Worm (Caenorhabditis elegans) whole organism, late embryonic: ENCODE results near the gene ZK1010.10.

Experiments
- C08G9.2 ChIP-seq: sonication (generic microtip); optimal IDR thresholded peaks from 2 replicates; lab custom pipeline; 2016; ENCODE audit warnings: mild to moderate bottlenecking, missing genetic modification characterization, moderate library complexity, missing compliant biosample characterization
- C38D4.7 ChIP-seq: fragments of 200-800 bp; sonication (Bioruptor generic); optimal IDR thresholded peaks from 2 replicates; lab custom pipeline; 2018; ENCODE audit warnings: mild to moderate bottlenecking, missing genetic modification characterization, moderate library complexity, missing compliant biosample characterization
- F13H6.1 ChIP-seq: sonication (generic microtip); optimal IDR thresholded peaks from 2 replicates; lab custom pipeline; 2016; ENCODE audit warnings: missing genetic modification characterization, missing compliant biosample characterization
- K09A11.1 ChIP-seq: sonication (generic microtip); optimal IDR thresholded peaks from 2 replicates; lab custom pipeline; 2017; ENCODE audit warnings: antibody characterized with exemption, mild to moderate bottlenecking, missing genetic modification characterization, missing compliant biosample characterization; ENCODE audit not compliant: insufficient read depth
- Y22D7AL.16 ChIP-seq: sonication (generic microtip); optimal IDR thresholded peaks from 2 replicates; lab custom pipeline; 2016; ENCODE audit warnings: missing genetic modification characterization, missing compliant biosample characterization
- ahr-1 ChIP-seq: sonication (generic microtip); optimal IDR thresholded peaks from 2 replicates; lab custom pipeline; 2016; ENCODE audit warnings: missing genetic modification characterization, missing compliant biosample characterization
- ama-1 ChIP-seq: fragments of 150-350 bp; optimal IDR thresholded peaks from 2 replicates; lab custom pipeline; 2014
- ceh-18 ChIP-seq: sonication (generic microtip); optimal IDR thresholded peaks from 2 replicates; lab custom pipeline; 2016; ENCODE audit warnings: missing genetic modification characterization, missing compliant biosample characterization
- ceh-2 ChIP-seq: sonication (generic microtip); optimal IDR thresholded peaks from 2 replicates; lab custom pipeline; 2016; ENCODE audit warnings: missing genotype, missing genetic modification characterization, missing compliant biosample characterization
- ceh-22 ChIP-seq: sonication (generic microtip); optimal IDR thresholded peaks from 2 replicates; lab custom pipeline; 2017; ENCODE audit warnings: missing biosample characterization, missing genetic modification characterization
- ceh-24 ChIP-seq: sonication (generic microtip); optimal IDR thresholded peaks from 2 replicates; lab custom pipeline; 2016; ENCODE audit warnings: mild to moderate bottlenecking, missing genetic modification characterization, missing compliant biosample characterization
- ceh-31 ChIP-seq: sonication (generic microtip); optimal IDR thresholded peaks from 2 replicates; lab custom pipeline; 2016; ENCODE audit warnings: missing genetic modification characterization, missing compliant biosample characterization
- ceh-34 ChIP-seq: sonication (generic microtip); optimal IDR thresholded peaks from 2 replicates; lab custom pipeline; 2016; ENCODE audit warnings: mild to moderate bottlenecking, missing genetic modification characterization, missing compliant biosample characterization
- ceh-45 ChIP-seq: fragments of 200-800 bp; sonication (Bioruptor generic); IDR thresholded peaks from 2 replicates; pipeline ENCODE4 v1.3.6; 2022; ENCODE audit warnings: missing genetic modification reagents, missing genetic modification characterization, missing compliant biosample characterization
- ceh-6 ChIP-seq: fragments of 200-800 bp; sonication (Bioruptor generic); optimal IDR thresholded peaks from 2 replicates; lab custom pipeline; 2018; ENCODE audit warnings: mild to moderate bottlenecking, missing genetic modification characterization, missing compliant biosample characterization
- ceh-9 ChIP-seq: sonication (generic microtip); optimal IDR thresholded peaks from 2 replicates; lab custom pipeline; 2016; ENCODE audit warnings: mild to moderate bottlenecking, missing genetic modification characterization, inconsistent platforms, missing compliant biosample characterization
- che-1 ChIP-seq: sonication (generic microtip); optimal IDR thresholded peaks from 2 replicates; lab custom pipeline; 2016; ENCODE audit warnings: mild to moderate bottlenecking, missing genetic modification characterization, missing compliant biosample characterization
- dve-1 ChIP-seq: sonication (generic microtip); optimal IDR thresholded peaks from 2 replicates; lab custom pipeline; 2017; ENCODE audit warnings: antibody characterized with exemption, mild to moderate bottlenecking, missing genetic modification characterization, missing compliant biosample characterization
- elt-4 ChIP-seq: sonication (generic microtip); optimal IDR thresholded peaks from 2 replicates; lab custom pipeline; 2016; ENCODE audit warnings: missing genetic modification characterization, missing compliant biosample characterization
- ets-4 ChIP-seq: sonication (generic microtip); optimal IDR thresholded peaks from 2 replicates; lab custom pipeline; 2016; ENCODE audit warnings: missing genetic modification characterization, missing compliant biosample characterization
- fkh-10 ChIP-seq: fragments of 150-350 bp; optimal IDR thresholded peaks from 2 replicates; lab custom pipeline; 2014; ENCODE audit warnings: missing biosample characterization, missing genetic modification reagents, missing genetic modification characterization
- hlh-30 ChIP-seq: sonication (generic microtip); optimal IDR thresholded peaks from 2 replicates; lab custom pipeline; 2017; ENCODE audit warnings: antibody characterized with exemption, missing genetic modification characterization, missing compliant biosample characterization; ENCODE audit not compliant: insufficient read depth
- hlh-6 ChIP-seq: sonication (generic microtip); optimal IDR thresholded peaks from 2 replicates; lab custom pipeline; 2016; ENCODE audit warnings: missing genotype, missing genetic modification characterization, missing compliant biosample characterization
- lim-6 ChIP-seq: sonication (generic microtip); optimal IDR thresholded peaks from 2 replicates; lab custom pipeline; 2016; ENCODE audit warnings: missing genetic modification characterization, missing compliant biosample characterization
- madf-2 ChIP-seq: sonication (generic microtip); optimal IDR thresholded peaks from 2 replicates; lab custom pipeline; 2017; ENCODE audit warnings: missing genetic modification characterization, missing compliant biosample characterization
- mec-3 ChIP-seq: sonication (generic microtip); optimal IDR thresholded peaks from 2 replicates; lab custom pipeline; 2016; ENCODE audit warnings: borderline replicate concordance, missing genetic modification characterization, missing compliant biosample characterization
- nfya-1 ChIP-seq: sonication (generic microtip); optimal IDR thresholded peaks from 2 replicates; lab custom pipeline; 2017; ENCODE audit warnings: missing genetic modification characterization, mild to moderate bottlenecking, missing compliant biosample characterization, antibody characterized with exemption, moderate library complexity
- nhr-232 ChIP-seq: sonication (generic microtip); optimal IDR thresholded peaks from 2 replicates; lab custom pipeline; 2016; ENCODE audit warnings: missing genetic modification characterization, missing compliant biosample characterization
- npax-4 ChIP-seq: sonication (generic microtip); optimal IDR thresholded peaks from 2 replicates; lab custom pipeline; 2016; ENCODE audit warnings: missing genetic modification characterization, missing compliant biosample characterization
- odd-2 ChIP-seq: sonication (generic microtip); optimal IDR thresholded peaks from 2 replicates; lab custom pipeline; 2017; ENCODE audit warnings: antibody characterized with exemption, mild to moderate bottlenecking, missing genetic modification characterization, missing compliant biosample characterization
- pag-3 ChIP-seq: sonication (generic microtip); optimal IDR thresholded peaks from 2 replicates; lab custom pipeline; 2016; ENCODE audit warnings: missing compliant biosample characterization, missing genetic modification characterization, borderline replicate concordance
- pax-1 ChIP-seq: fragments of 150-350 bp; optimal IDR thresholded peaks from 2 replicates; lab custom pipeline; 2014; ENCODE audit warnings: missing biosample characterization, missing genetic modification characterization
- pqm-1 ChIP-seq: sonication (generic microtip); optimal IDR thresholded peaks from 2 replicates; lab custom pipeline; 2016; ENCODE audit warnings: missing genetic modification characterization, missing compliant biosample characterization
- ref-2 ChIP-seq: sonication (generic microtip); optimal IDR thresholded peaks from 2 replicates; lab custom pipeline; 2016; ENCODE audit warnings: missing genetic modification characterization, missing compliant biosample characterization
- sdc-2 ChIP-seq: sonication (generic microtip); optimal IDR thresholded peaks from 2 replicates; lab custom pipeline; 2016; ENCODE audit warnings: missing genotype, missing genetic modification characterization, missing compliant biosample characterization
- sox-4 ChIP-seq: sonication (generic microtip); optimal IDR thresholded peaks from 2 replicates; lab custom pipeline; 2017; ENCODE audit warnings: mild to moderate bottlenecking, missing genetic modification characterization, inconsistent platforms, missing compliant biosample characterization
- syd-9 ChIP-seq: sonication (generic microtip); optimal IDR thresholded peaks from 2 replicates; lab custom pipeline; 2016; ENCODE audit warnings: mild to moderate bottlenecking, missing genetic modification characterization, moderate library complexity, missing compliant biosample characterization
- tbx-2 ChIP-seq: sonication (generic microtip); optimal IDR thresholded peaks from 2 replicates; lab custom pipeline; 2016; ENCODE audit warnings: missing genetic modification characterization, missing compliant biosample characterization
- unc-3 ChIP-seq, 2 experiments: fragments of 200-800 bp in 1 of 2; sonication (Bioruptor generic) in 1 of 2; sonication (generic microtip) in 1 of 2; conservative IDR thresholded peaks in 1 of 2; optimal IDR thresholded peaks in 1 of 2; 2 replicates each; pipeline versions ENCODE4 v1.3.6 to Lab custom; 2016 to 2022; ENCODE audit warnings: missing compliant biosample characterization in 2 of 2, missing genetic modification characterization in 2 of 2, missing genetic modification reagents in 1 of 2
- unc-55 ChIP-seq: sonication (generic microtip); optimal IDR thresholded peaks from 2 replicates; lab custom pipeline; 2017; ENCODE audit warnings: missing biosample characterization, missing genetic modification reagents, missing genetic modification characterization
- unc-86 ChIP-seq: sonication (generic microtip); optimal IDR thresholded peaks from 2 replicates; lab custom pipeline; 2016; ENCODE audit warnings: missing genetic modification characterization, missing compliant biosample characterization

Gene ZK1010.10

DNA sequence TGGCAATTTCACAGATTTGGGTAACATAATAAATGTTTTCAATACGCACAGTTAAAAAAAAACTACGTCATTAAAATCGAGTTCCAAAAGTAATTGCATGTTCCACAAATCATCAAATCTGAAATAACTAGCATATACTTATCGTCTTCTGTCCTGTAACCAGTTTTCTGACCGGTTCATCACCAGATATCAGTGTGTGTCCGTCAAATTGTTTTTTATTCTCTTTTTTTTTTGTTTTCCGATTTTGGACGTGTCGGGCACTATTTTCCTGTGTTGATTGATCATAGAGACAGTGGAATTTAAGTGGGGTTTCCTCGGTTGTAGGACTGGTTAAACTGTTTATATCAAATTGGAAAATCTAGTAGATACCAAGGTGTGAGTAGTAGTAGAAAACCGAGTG, 11.7 kb downstream of the ZK1010.10 start:
- TF ChIP-seq pag-3 (tag; lab: Kevin White, UChicago) (no peak), ref-2 (tag; lab: Kevin White, UChicago) (no peak), madf-2 (tag; lab: Kevin White, UChicago) (no peak), tbx-2 (tag; lab: Kevin White, UChicago) (no peak), che-1 (tag; lab: Kevin White, UChicago) (no peak), fkh-10 (GFP tag; lab: Kevin White, UChicago) (no peak), syd-9 (tag; lab: Kevin White, UChicago) (no peak), ceh-9 (tag; lab: Kevin White, UChicago) (no peak), pax-1 (no peak), ceh-2 (tag; lab: Kevin White, UChicago) (no peak), ahr-1 (no peak), ets-4 (tag; lab: Kevin White, UChicago) (no peak), C08G9.2 (no peak), unc-86 (tag; lab: Kevin White, UChicago) (no peak), C38D4.7 (GFP tag; lab: Kevin White, UChicago) (no peak), ceh-6 (no peak), ceh-31 (tag; lab: Kevin White, UChicago) (no peak), ama-1 (lab: Kevin White, UChicago) (no peak)

DNA sequence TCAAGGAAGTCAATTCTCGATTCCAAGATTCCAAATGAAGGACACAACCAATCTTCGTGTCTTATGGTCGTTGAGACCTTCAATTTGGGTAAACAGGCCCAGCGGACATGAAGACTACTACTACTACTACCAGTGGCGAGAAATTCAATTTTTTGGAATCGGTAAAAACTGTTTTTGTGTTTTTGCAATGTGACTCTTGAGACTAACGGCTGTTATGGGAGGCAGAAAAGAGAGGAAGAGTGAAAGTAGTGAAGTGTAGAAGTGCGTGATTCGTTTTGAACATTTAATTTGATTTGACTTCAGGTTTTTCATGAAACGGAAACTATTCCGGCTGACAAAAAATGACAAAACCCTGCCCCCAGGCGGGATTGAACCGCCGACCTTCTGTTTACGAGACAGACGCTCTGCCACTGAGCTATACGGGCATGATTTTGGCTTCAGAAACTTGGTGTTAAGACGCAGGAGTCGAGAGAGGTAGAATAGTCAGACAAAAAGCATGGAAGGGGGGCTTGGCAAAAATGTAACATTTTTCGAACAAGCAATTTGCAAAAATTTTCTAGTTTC, 13.7 kb downstream of the ZK1010.10 start:
- TF ChIP-seq hlh-6, result peak; percentile 29
- no peak for TF ChIP-seq pax-1
- no peak for TF ChIP-seq npax-4
- TF ChIP-seq ceh-34 (tag; lab: Kevin White, UChicago), result no peak
- no peak for TF ChIP-seq ceh-22 (tag; lab: Kevin White, UChicago)
- TF ChIP-seq ceh-24 (tag; lab: Kevin White, UChicago), result no peak
- no peak for TF ChIP-seq dve-1 (tag; lab: Kevin White, UChicago)
- TF ChIP-seq mec-3 (tag; lab: Kevin White, UChicago), result no peak
- no peak for TF ChIP-seq elt-4 (tag; lab: Kevin White, UChicago)
- peak; percentile 27 for TF ChIP-seq ceh-18
- TF ChIP-seq sox-4 (tag; lab: Kevin White, UChicago), result no peak
- TF ChIP-seq unc-86 (tag; lab: Kevin White, UChicago), result no peak

DNA sequence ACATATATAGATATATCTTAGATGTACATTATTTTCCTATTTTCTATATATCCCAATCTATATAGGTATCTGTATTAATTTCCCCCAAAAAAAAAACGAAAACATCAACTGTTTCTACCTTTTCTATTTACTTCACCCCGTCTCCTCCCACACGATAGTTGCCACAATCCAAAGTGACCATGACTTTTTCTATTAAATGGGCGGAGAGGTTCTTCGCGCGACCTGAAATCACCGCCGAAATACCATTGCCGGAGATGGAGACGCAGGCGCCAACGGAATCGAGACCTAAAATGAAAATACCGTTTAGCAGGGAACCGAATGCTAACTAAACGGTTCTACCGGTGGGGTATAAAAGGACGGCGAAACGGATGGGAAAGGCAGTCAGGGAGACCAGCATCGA, 16.4 kb downstream of the ZK1010.10 start, which contains the start of gene col-98:
col-98 (plus strand) TSS at position 390 of the 400 bp plus-strand sequence.
- TF ChIP-seq pag-3 (tag; lab: Kevin White, UChicago), result no peak
- no peak for TF ChIP-seq madf-2 (tag; lab: Kevin White, UChicago)
- no peak for TF ChIP-seq unc-3 (GFP tag; conservative IDR thresholded peaks at IDR 0.05; lab: Robert Waterston, UW)
- no peak for TF ChIP-seq unc-3 (tag; optimal IDR thresholded peaks at IDR 0.05; lab: Kevin White, UChicago)
- no peak for TF ChIP-seq ceh-24 (tag; lab: Kevin White, UChicago)
- TF ChIP-seq hlh-30, result no peak

DNA sequence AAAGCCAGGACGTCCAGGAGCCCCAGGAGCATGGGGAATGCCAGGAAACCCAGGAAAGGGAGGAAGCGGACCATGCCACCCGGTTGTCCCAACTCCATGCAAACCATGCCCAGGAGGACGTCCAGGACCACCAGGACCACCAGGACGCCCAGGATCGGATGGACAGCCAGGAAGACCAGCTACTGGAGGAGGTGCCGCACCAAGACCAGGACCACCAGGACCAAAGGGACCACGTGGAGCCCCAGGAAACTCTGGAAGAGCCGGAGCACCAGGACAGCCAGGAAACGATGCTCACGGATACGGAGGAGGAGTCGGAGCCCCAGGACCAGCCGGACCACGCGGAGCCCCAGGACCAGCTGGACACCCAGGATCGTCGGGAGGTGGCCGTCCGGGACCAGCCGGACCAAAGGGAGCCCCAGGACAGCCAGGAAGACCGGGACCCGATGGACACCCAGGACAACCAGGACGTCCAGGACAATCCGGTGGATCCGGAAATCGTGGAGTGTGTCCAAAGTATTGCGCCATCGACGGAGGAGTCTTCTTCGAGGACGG, 17.4 kb downstream of the ZK1010.10 start:
- TF ChIP-seq F13H6.1 (tag; lab: Kevin White, UChicago) (no peak), odd-2 (no peak), pqm-1 (tag; lab: Kevin White, UChicago) (no peak), lim-6 (tag; lab: Kevin White, UChicago) (no peak), Y22D7AL.16 (tag; lab: Kevin White, UChicago) (no peak), nhr-232 (tag; lab: Kevin White, UChicago) (no peak), ceh-24 (tag; lab: Kevin White, UChicago) (no peak), unc-55 (GFP tag; lab: Kevin White, UChicago) (no peak), hlh-6 (peak; percentile 8), ceh-45 (GFP tag; lab: Robert Waterston, UW) (no peak), sdc-2 (tag; lab: Kevin White, UChicago) (peak; percentile 36), ceh-9 (tag; lab: Kevin White, UChicago) (no peak), K09A11.1 (tag; lab: Kevin White, UChicago) (no peak), nfya-1 (tag; lab: Kevin White, UChicago) (no peak)
- TF ChIP-seq, all 69 proteins: peak for 2
